Fruit fly (Drosophila melanogaster) ovary, adult (tissue): ENCODE results near the gene bnk.

Source experiments
- CG17801 ChIP-seq: fragments of 200-800 bp; optimal IDR thresholded peaks from 2 replicates; lab custom pipeline; 2019; ENCODE audit warnings: missing biosample characterization, mild to moderate bottlenecking, missing genetic modification characterization, moderate library complexity; ENCODE audit not compliant: partially characterized antibody

Gene bnk

DNA sequence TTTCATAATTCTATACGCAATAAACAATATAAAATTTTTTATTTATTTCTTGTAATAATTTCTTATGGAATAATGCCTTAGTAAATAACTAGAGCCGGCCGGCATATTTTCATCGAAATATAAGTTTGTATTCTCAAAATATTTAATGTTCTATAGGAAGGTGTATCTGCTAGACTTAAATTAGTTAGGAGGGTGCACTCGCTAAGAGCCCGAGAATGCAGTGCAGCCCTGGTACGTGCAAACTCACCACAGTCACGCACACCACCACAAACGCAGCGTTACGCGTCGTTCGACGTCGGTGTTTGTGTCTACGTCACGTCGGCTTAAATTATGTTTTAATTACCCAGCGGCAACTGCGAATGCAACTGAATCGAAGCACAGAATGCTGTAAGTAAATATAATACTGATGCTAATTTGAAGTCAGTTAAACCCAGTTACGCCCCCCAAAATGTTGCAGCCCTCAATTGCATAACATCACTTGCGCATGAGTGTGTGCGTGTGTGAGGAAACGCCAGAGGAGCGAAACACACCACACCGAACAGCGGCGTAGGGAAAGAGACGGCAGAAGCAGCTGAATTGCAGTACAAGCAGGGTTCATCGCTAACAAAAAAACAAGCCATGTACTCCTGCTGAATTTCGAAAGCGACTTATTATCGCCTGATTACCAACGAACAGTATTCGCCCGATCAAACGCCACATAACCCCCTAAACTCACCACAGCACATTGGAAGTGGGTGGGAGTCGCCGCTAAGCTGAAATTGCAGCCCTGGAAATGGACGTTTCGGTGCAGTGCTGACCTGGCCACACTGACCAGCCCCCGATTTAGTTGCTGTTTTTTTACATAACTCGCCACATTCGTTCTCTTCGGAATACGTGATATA, 27.5 kb downstream of the bnk start, which contains the start of gene CG12054:
CG12054 (plus strand) TSS at position 247 of the 881 bp plus-strand sequence.
- peak; percentile 33 for TF ChIP-seq CG17801 (GFP tag; lab: Kevin White, UChicago)

DNA sequence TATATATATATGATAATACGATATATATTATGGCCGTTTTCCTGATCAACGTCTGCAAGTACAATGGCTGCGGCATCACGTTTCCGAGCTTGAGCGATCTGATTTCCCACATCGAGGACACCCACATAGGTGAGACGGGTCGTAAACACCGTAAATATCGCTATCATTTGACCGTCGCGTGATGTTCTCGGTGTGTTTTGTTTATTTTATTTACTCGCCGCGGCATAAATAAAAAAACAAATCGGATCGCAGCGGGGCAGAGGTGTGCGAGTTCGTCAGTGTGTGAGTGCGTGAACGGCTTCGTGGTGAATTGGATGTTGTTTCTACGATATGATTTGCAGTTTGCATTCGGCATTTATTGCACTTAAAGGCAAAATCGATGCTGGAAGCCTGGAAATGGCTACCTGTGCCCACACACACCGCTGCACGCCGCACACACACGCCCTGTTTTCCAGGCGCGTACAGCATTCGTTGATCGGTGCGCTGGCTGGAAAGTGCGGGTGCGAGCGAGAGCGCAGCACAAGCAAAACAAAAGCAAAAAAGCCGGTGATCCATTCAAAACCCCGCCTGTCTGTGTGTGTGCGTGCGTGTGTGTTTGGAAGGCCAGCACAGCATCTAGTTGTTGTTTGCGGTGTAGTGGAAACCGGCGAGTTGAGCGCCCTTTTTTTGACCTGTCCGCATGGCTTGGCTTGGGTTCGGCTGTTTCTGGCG, 28.3 kb downstream of the bnk start:
- peak; percentile 22 for TF ChIP-seq CG17801 (GFP tag; lab: Kevin White, UChicago)

DNA sequence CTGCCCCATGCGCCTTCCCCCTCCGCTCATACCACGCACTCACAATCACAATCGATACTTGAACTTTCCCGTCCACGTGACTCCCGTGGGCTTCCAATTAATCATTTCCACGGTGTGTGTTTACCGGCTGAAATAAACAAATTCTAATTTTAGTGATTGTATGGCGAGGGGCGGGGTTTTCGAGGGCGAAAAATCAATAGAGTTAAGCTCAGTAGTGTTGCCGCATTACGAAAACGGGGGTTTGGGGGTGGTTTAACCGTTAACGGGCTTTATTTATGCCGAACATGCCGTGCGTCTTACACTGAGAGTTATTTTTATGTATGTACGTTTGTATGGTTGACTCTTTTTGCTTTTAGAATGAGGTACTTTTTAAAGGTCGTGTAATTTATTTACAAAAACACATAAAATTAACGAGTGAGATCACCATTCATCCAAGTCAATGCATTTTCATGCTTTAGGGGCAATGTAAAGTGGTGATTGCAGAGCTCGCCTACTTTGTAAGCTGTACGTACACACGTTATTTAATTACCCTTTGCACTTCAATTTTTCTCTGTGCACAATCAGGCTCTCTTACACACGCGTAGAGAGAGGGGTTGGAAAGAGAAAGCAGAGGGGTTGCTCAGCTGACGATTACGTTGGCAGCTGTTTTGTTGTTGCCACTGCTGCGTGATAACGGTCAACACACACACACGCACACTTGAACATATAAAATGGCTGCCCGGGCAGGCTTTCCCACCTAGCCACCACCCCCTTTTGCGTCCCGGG, 29.1 kb downstream of the bnk start:
- no peak for TF ChIP-seq CG17801 (GFP tag; lab: Kevin White, UChicago)

DNA sequence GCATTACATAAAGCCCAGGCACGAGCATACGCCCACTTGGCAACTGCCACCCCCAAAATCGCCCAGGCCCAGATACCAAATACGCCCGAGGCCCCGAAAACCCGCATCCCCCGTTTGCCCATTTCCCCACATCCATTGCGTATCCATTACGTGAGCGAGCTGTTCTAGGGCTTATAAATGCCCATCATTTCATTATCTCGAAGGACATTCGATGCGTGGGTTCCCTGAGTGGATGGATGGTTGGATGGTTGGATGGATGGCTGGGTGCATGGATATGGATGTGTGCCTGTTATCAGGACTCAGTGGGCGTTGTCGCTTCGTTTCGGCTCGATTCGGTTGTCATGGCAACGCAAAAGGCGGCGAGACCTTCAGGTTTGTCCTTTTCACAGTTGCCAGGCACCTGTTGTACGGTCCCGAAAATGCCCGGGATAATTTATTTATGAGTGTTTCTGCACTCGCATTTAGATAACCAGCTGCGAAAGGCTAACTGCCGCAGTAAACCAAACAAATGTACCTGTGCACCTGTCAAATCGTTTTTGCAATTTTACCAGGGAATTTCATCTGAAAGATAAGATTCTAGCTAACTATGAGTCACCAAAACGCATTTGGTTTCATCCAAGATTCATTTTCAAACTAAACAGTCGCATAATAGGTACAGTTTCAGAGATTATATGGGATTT, 29.9 kb downstream of the bnk start:
- no peak for TF ChIP-seq CG17801 (GFP tag; lab: Kevin White, UChicago)

DNA sequence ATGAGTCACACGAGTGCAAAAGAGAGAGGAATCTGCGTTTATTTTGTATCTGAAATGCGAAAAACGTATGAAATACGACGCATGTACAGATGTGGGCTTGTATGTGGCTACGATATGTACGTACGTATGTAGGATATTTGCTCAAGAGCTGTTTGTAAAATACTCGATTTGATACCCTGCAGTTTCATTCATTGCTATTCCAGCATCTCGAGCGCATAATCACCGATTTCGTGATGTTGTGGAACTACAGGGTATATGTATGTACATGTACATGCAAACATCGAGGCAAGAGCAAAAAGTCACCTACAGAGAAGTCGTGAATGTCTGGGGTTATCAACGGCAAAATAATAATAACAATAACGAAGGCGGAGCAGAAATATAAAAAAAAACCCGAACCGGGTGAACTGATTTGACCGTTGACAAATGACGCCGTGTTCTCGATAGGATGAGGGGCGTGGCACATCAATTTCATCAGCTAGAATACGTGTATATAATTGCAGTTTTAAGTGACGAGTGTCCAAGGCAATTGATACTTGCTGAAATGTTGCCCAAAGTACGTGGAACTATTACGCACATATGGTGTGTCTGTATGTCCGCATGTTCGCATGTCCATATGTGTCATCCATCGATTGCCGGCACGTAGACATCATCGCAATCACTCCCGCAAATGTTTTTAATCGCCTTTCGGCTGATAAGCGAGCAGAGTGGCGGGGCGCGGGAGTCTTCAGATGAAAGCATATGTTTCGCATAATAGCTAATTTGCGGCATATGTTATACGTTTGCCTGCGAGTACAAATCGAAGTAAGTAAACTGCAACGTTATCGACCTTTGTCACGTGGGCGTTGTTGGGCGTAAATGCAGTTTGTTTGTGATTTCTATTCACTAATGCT, 31.1 kb downstream of the bnk start:
- TF ChIP-seq CG17801 (GFP tag; lab: Kevin White, UChicago) = no peak

DNA sequence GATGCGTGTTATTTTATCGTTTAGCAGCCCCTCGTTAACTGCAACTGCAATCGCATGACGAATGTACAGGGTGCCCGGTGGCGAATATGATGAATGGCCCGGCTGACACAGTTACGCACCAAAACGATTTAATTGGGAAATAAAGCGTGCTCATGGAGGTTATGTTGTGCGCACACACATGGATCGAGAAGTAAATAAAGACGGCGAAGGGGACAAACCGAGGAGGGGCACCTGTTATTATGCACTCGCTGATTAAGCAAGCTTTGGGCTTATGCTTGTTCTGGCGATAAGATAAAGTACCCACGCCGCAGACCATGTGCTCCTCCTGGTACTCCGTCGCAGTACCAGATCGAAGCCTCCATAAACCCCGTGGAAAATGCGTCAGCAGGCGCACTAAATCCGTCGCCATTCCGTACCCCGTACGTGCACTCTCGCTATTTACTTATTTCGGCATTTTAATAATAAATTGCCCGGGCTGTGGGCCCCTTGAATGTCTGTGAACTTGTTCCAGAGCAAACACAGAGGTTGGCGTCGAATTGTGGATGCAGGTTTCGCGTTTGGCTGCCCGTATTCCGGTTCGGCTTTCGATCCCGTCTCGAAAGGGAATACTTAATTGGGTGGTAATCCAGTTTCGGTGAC, 32.0 kb downstream of the bnk start:
- no peak for TF ChIP-seq CG17801 (GFP tag; lab: Kevin White, UChicago)

DNA sequence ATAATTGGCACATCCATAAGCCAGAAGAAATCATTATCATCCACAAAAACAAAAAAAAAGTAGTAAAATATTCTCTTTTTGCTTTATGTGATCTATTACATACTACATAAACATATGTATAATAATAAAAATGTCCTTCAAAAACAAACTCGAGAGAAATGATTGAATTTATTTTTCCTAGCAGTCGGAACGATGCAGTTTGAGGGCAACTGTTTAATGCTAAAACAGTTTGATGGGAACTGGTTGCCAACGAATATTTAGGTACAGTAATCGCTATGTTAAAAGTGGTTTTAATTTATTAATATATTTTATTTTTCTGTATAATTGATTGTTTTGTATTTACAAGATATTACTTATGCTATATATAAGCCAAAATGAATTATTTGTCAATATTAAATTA, 38.0 kb downstream of the bnk start:
- no peak for TF ChIP-seq CG17801 (GFP tag; lab: Kevin White, UChicago)

DNA sequence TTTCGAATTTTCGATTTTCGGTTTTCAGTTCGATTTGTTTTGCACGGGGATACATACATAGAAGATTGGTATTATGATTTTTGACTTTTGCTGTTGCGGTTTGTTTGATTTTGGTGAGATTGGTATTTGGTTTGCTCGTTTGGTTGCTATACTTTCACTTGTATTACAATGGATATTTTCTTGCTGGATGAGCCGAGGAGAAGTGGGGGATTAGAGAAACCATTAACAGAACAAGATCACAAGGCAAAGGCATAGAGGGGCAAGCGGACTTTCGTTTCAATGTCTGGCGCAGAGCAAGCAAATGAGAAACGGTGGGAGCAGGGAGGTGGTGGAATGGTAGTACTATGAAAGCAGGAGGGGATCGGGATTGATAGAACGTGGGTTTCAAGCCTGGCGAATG, 39.1 kb downstream of the bnk start, which contains the start of gene CG15563:
CG15563 (minus strand) TSS at position 101 of the 400 bp plus-strand sequence.
- TF ChIP-seq CG17801 (GFP tag; lab: Kevin White, UChicago) = no peak

DNA sequence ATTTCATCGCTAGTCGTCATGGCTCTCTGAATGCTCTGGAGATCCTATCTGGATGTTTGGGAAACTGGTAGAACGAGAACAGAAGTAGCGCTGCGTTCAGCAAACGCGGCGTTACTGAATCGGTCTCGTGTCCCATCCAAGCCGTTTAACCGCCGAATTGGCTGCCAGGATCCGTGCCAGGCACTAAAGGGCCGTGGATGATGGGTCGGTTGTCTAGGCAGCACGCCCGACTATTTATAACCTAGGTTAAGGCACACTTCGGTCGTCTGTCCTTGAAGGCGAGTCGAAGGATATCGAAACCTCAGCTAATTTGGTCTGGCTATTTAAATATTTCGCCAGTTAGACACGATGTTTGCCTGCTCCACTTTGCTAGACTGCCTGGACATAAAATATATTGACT, 42.1 kb downstream of the bnk start, which contains the start of gene CG15564:
CG15564 (minus strand) TSS at position 101 of the 400 bp plus-strand sequence.
- TF ChIP-seq CG17801 (GFP tag; lab: Kevin White, UChicago) = no peak

DNA sequence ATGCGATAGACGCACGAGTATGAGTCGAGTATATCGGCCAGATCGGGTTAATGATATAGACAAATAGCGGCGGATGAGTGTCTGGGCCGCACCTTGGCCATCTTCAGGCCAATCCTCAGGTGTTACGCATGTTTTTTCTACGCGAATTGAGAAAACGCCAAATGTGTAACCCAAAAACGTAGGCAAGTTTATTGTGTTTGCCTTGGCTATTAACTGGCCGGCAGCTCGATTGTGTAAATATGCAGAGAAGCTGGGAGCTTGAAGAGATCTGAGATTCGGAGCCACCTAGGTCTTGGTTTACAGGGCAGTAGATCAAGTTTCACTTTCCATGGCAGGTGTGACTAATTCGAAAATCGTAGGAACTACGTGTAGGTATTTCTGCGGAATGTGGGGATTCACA, 46.9 kb downstream of the bnk start:
- TF ChIP-seq CG17801 (GFP tag; lab: Kevin White, UChicago) = no peak

DNA sequence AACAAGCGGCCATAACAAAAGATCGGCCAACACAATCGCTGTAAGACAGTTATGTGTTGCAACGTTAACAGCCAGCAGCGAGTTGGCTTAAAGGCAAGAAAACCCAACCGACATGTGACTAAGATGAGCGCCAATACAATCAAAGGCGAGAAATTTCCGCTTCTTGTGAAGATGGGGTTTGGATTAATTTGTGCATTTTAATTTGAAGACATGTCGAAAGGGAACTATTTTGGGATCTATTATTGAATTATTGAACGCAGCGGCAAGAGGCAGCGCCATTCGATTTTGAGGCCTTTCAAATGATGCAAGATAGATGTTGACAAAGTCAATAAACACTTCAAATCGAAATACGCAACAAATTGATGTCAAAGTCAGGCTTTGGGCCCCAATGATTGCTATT, 47.9 kb downstream of the bnk start:
- TF ChIP-seq CG17801 (GFP tag; lab: Kevin White, UChicago) = no peak

DNA sequence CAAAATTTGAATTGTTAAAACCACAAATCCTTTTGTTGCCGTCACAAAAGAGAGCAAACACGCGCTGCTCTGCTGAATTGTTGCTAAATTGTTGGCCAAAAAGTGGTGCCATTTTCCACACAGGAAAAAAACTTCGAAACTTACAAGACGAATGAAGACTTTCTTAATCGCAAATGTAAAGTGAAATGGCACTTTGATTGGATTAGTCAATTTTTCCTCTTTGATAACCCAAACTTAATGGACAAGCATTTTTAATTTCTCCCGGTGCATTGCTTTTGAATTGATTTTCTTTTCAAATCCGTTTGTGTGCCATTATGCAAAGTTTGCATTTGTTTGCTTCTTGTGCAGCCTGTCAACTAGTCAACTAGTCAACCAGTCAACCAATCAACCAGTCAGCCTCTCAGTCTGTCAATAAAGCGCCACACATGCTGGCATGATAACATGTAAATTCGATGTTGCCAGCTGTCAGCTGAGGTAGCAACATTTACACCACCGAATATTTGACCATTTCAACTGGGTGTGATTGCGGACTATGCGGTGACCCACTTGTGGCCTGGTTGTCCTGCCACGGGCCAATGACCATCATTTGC, 50.0 kb downstream of the bnk start:
- no peak for TF ChIP-seq CG17801 (GFP tag; lab: Kevin White, UChicago)
